Worm (Caenorhabditis elegans): Measurements from ENCODE around the gene Y48G9A.9.

Gene Y48G9A.9

ce11 chrIII:2100842-2101241, 8.3 kb downstream of the Y48G9A.9 start (continued):
- TF ChIP-seq Y55F3AM.14 (GFP tag; optimal IDR thresholded peaks at IDR 0.05) = peak; percentile 23
- no peak for TF ChIP-seq aly-2 (tag; optimal IDR thresholded peaks at IDR 0.05)
- TF ChIP-seq ztf-4 (tag; optimal IDR thresholded peaks at IDR 0.05) = no peak
- TF ChIP-seq ceh-82 (tag; optimal IDR thresholded peaks at IDR 0.05) = no peak
- peak; percentile 85 for TF ChIP-seq unc-55 (GFP tag; optimal IDR thresholded peaks at IDR 0.05)
- peak; percentile 83 for TF ChIP-seq F13H6.1 (tag; optimal IDR thresholded peaks at IDR 0.05)
- no peak for TF ChIP-seq dmd-4 (tag; optimal IDR thresholded peaks at IDR 0.05)
- TF ChIP-seq R02D3.7 (tag; optimal IDR thresholded peaks at IDR 0.05) = no peak
- peak; percentile 70 for TF ChIP-seq zag-1 (tag; optimal IDR thresholded peaks at IDR 0.05)
- no peak for TF ChIP-seq ztf-1 (GFP tag; conservative IDR thresholded peaks at IDR 0.05)
- TF ChIP-seq elt-1 (tag; optimal IDR thresholded peaks at IDR 0.05) = no peak
- TF ChIP-seq nhr-10 (tag; optimal IDR thresholded peaks at IDR 0.05) = peak; percentile 40
- TF ChIP-seq elt-3 (tag; optimal IDR thresholded peaks at IDR 0.05) = no peak
- no peak for TF ChIP-seq nhr-21 (tag; optimal IDR thresholded peaks at IDR 0.05)
- peak; percentile 71 for TF ChIP-seq sma-9 (GFP tag; optimal IDR thresholded peaks at IDR 0.05)
- no peak for TF ChIP-seq sma-9 (tag; optimal IDR thresholded peaks at IDR 0.05)
- no peak for TF ChIP-seq ZK546.5 (tag; optimal IDR thresholded peaks at IDR 0.05)

- TF ChIP-seq mab-5 (tag; optimal IDR thresholded peaks at IDR 0.05) = no peak
- no peak for TF ChIP-seq mdl-1 (tag; optimal IDR thresholded peaks at IDR 0.05)
- no peak for TF ChIP-seq ama-1 (optimal IDR thresholded peaks at IDR 0.05)
- TF ChIP-seq nhr-11 (tag; optimal IDR thresholded peaks at IDR 0.05) = no peak
- TF ChIP-seq blmp-1 (tag; optimal IDR thresholded peaks at IDR 0.05; ENCODE audit: insufficient read depth) = no peak
- no peak for TF ChIP-seq ztf-1 (GFP tag; conservative IDR thresholded peaks at IDR 0.05)
- no peak for TF ChIP-seq gmeb-1 (tag; optimal IDR thresholded peaks at IDR 0.05)
- no peak for TF ChIP-seq snpc-4 (tag; optimal IDR thresholded peaks at IDR 0.05)
- TF ChIP-seq nhr-23 (tag; optimal IDR thresholded peaks at IDR 0.05) = no peak
- no peak for TF ChIP-seq alr-1 (tag; optimal IDR thresholded peaks at IDR 0.05)
- TF ChIP-seq nhr-25 (tag; optimal IDR thresholded peaks at IDR 0.05) = no peak
Observed at ce11 chrIII:2101310-2101709, 8.8 kb downstream of the Y48G9A.9 start.

- TF ChIP-seq unc-55 (GFP tag; optimal IDR thresholded peaks at IDR 0.05) (peak; percentile 21), nhr-11 (tag; optimal IDR thresholded peaks at IDR 0.05) (no peak), nhr-25 (tag; optimal IDR thresholded peaks at IDR 0.05) (no peak)
Observed at ce11 chrIII:2101895-2102345, 9.4 kb downstream of the Y48G9A.9 start, which contains the start of gene ppk-2. Gene ppk-2 (plus strand): TSS chrIII:2102295.

- TF ChIP-seq nhr-10 (tag; optimal IDR thresholded peaks at IDR 0.05) = no peak
- TF ChIP-seq elt-3 (tag; optimal IDR thresholded peaks at IDR 0.05) = no peak
- no peak for TF ChIP-seq ama-1 (optimal IDR thresholded peaks at IDR 0.05)
- TF ChIP-seq lin-39 (tag; optimal IDR thresholded peaks at IDR 0.05) = no peak
- TF ChIP-seq ceh-82 (tag; optimal IDR thresholded peaks at IDR 0.05) = no peak
- TF ChIP-seq nhr-21 (tag; optimal IDR thresholded peaks at IDR 0.05) = no peak
- no peak for TF ChIP-seq nhr-12 (tag; optimal IDR thresholded peaks at IDR 0.05)
- no peak for TF ChIP-seq mdl-1 (tag; optimal IDR thresholded peaks at IDR 0.05)
- TF ChIP-seq elt-1 (tag; optimal IDR thresholded peaks at IDR 0.05) = no peak
- TF ChIP-seq nhr-25 (tag; optimal IDR thresholded peaks at IDR 0.05) = no peak
- no peak for TF ChIP-seq unc-55 (GFP tag; optimal IDR thresholded peaks at IDR 0.05)
- TF ChIP-seq ztf-4 (tag; optimal IDR thresholded peaks at IDR 0.05) = no peak
Observed at ce11 chrIII:2105935-2106334, 13.4 kb downstream of the Y48G9A.9 start.

- no peak for TF ChIP-seq zag-1 (tag; optimal IDR thresholded peaks at IDR 0.05)
- no peak for TF ChIP-seq lin-39 (tag; optimal IDR thresholded peaks at IDR 0.05)
- no peak for TF ChIP-seq ztf-4 (tag; optimal IDR thresholded peaks at IDR 0.05)
- TF ChIP-seq skn-1 (tag; optimal IDR thresholded peaks at IDR 0.05) = no peak
- TF ChIP-seq nhr-25 (tag; optimal IDR thresholded peaks at IDR 0.05) = no peak
- no peak for TF ChIP-seq ama-1 (optimal IDR thresholded peaks at IDR 0.05)
- TF ChIP-seq unc-62 (GFP tag; optimal IDR thresholded peaks at IDR 0.05) = no peak
- TF ChIP-seq nhr-77 (tag; optimal IDR thresholded peaks at IDR 0.05) = no peak
- TF ChIP-seq peb-1 (tag; optimal IDR thresholded peaks at IDR 0.05) = no peak
- no peak for TF ChIP-seq sma-9 (GFP tag; optimal IDR thresholded peaks at IDR 0.05)
- TF ChIP-seq sma-9 (tag; optimal IDR thresholded peaks at IDR 0.05) = no peak
- no peak for TF ChIP-seq elt-1 (tag; optimal IDR thresholded peaks at IDR 0.05)
- TF ChIP-seq elt-3 (tag; optimal IDR thresholded peaks at IDR 0.05) = no peak
- no peak for TF ChIP-seq dmd-4 (tag; optimal IDR thresholded peaks at IDR 0.05)
- TF ChIP-seq fos-1 (tag; optimal IDR thresholded peaks at IDR 0.05) = no peak
Observed at ce11 chrIII:2110249-2110648, 17.7 kb downstream of the Y48G9A.9 start, which contains the start of gene Y48G9A.7. Gene Y48G9A.7 (plus strand): TSS chrIII:2110549.

Measured in whole organism, L2 larva.